Worm (Caenorhabditis elegans) whole organism, L4 larva: Measurements from ENCODE around the gene syx-3.

Source experiments
- R02D3.7 ChIP-seq: fragments of 150-350 bp; sonication (generic microtip); optimal IDR thresholded peaks from 3 replicates; lab custom pipeline; 2014; ENCODE audit warnings: missing biosample characterization, missing genetic modification characterization
- aly-2 ChIP-seq: sonication (generic microtip); optimal IDR thresholded peaks from 2 replicates; lab custom pipeline; 2018; ENCODE audit warnings: missing biosample characterization, missing genetic modification characterization
- egl-43 ChIP-seq: fragments of 200-800 bp; sonication (Bioruptor generic); IDR thresholded peaks from 2 replicates; pipeline ENCODE4 v1.3.6; 2022; ENCODE audit warnings: missing genetic modification reagents, missing genetic modification characterization, missing compliant biosample characterization
- lin-15B ChIP-seq: fragments of 150-350 bp; sonication (generic microtip); optimal IDR thresholded peaks from 3 replicates; lab custom pipeline; 2014; ENCODE audit warnings: missing biosample characterization, missing genetic modification characterization
- mep-1 ChIP-seq: fragments of 150-350 bp; sonication (generic microtip); optimal IDR thresholded peaks from 3 replicates; lab custom pipeline; 2014; ENCODE audit warnings: missing biosample characterization, missing genetic modification characterization
- nhr-76 ChIP-seq: fragments of 150-350 bp; optimal IDR thresholded peaks from 2 replicates; lab custom pipeline; 2014; ENCODE audit warnings: missing biosample characterization, missing genetic modification characterization
- pha-4 ChIP-seq, 2 experiments: fragments of 150-350 bp in 1 of 2; fragments of 200-800 bp in 1 of 2; sonication (Bioruptor generic) in 1 of 2; IDR thresholded peaks in 1 of 2; optimal IDR thresholded peaks in 1 of 2; 2 replicates each; pipeline versions ENCODE4 v1.3.6 to Lab custom; 2014 to 2022; ENCODE audit warnings: missing genetic modification characterization in 2 of 2, missing genetic modification reagents in 2 of 2, missing biosample characterization in 1 of 2, missing compliant biosample characterization in 1 of 2
- pqm-1 ChIP-seq: sonication (generic microtip); optimal IDR thresholded peaks from 2 replicates; lab custom pipeline; 2017; ENCODE audit warnings: missing biosample characterization, missing genetic modification characterization
- unc-39 ChIP-seq: sonication (generic microtip); optimal IDR thresholded peaks from 2 replicates; lab custom pipeline; 2017; ENCODE audit warnings: missing biosample characterization, missing genetic modification characterization
- unc-62 ChIP-seq, 3 experiments: fragments of 150-350 bp in 1 of 3; sonication (generic microtip); optimal IDR thresholded peaks in 2 of 3; peaks in 1 of 3; 1 replicate in 1 of 3; 2 replicates in 2 of 3; lab custom pipeline; 2014 to 2017; ENCODE audit warnings: missing biosample characterization in 3 of 3, missing genetic modification characterization in 3 of 3, missing genetic modification reagents in 3 of 3, missing genotype in 1 of 3

DNA sequence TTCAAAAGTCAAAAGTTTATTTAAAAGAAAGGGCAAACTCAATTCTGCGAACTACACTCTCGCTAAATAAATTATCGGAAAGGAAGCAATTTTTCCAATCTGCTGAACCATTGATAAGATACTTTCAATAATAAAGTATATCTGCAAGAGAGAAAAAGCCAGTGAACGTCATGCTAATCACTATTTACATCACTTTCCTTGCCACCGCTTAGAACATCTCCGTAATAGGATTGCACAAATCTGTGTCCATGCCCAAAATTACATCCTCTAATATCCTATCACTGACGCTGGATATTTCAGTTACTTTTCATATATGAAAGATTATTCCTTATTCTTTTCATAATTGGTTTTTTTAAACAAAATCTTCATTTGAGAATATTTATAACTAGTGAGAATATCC lies 33.9 kb downstream of the syx-3 start:
- no peak for TF ChIP-seq nhr-76
- no peak for TF ChIP-seq lin-15B (tag; lab: Kevin White, UChicago)
- peak in 1 of 2 experiments; percentile 87 for TF ChIP-seq unc-62 (GFP tag; optimal IDR thresholded peaks at IDR 0.05 in 1 of 2; lab: Kevin White, UChicago)
- TF ChIP-seq unc-62 (tag; optimal IDR thresholded peaks at IDR 0.05; lab: Kevin White, UChicago), result no peak
- TF ChIP-seq aly-2, result no peak
- TF ChIP-seq egl-43, result no peak
- no peak for TF ChIP-seq pqm-1
- TF ChIP-seq pha-4 (GFP tag; IDR thresholded peaks at IDR 0.05; lab: Robert Waterston, UW), result no peak
- TF ChIP-seq pha-4 (tag; optimal IDR thresholded peaks at IDR 0.05; lab: Kevin White, UChicago), result no peak
- no peak for TF ChIP-seq unc-39 (tag; lab: Kevin White, UChicago)
- TF ChIP-seq R02D3.7 (tag; lab: Kevin White, UChicago), result no peak
- TF ChIP-seq mep-1 (tag; lab: Kevin White, UChicago), result no peak
